Fruit fly (Drosophila melanogaster) whole organism, embryonic: ENCODE measurements around the gene AlkB.
A peak's percentile ranks its signal among the peaks of the same experiment; 100 is the strongest.

ENCODE experiments used
- Ada2b ChIP-seq: fragments of 200-800 bp; sonication (Bioruptor generic); IDR thresholded peaks from 2 replicates; pipeline ENCODE4 v1.3.6; 2022; ENCODE audit warnings: missing biosample characterization, missing genetic modification characterization
- CG10431 ChIP-seq: fragments of 200-800 bp; sonication (Bioruptor generic); optimal IDR thresholded peaks from 3 replicates; lab custom pipeline; 2018; ENCODE audit warnings: missing biosample characterization, mild to moderate bottlenecking, missing genetic modification characterization
- CG11093 ChIP-seq: fragments of 200-800 bp; sonication (Bioruptor generic); IDR thresholded peaks from 3 replicates; pipeline ENCODE4 v1.3.6; 2022; ENCODE audit warnings: missing biosample characterization, missing genetic modification characterization
- CG1233 ChIP-seq: fragments of 200-800 bp; sonication (Bioruptor generic); optimal IDR thresholded peaks from 4 replicates; lab custom pipeline; 2018; ENCODE audit warnings: missing biosample characterization, mild to moderate bottlenecking, missing genetic modification characterization
- CG1832 ChIP-seq: fragments of 200-800 bp; sonication (Bioruptor generic); optimal IDR thresholded peaks from 2 replicates; lab custom pipeline; 2017; ENCODE audit warnings: missing biosample characterization, mild to moderate bottlenecking, missing genetic modification characterization, inconsistent platforms
- CG18476 ChIP-seq: fragments of 200-800 bp; sonication (Bioruptor generic); optimal IDR thresholded peaks from 2 replicates; lab custom pipeline; 2016; ENCODE audit warnings: missing biosample characterization, mild to moderate bottlenecking, missing genetic modification characterization
- CG18764 ChIP-seq: fragments of 200-800 bp; sonication (Bioruptor generic); optimal IDR thresholded peaks from 3 replicates; lab custom pipeline; 2016; ENCODE audit warnings: missing biosample characterization, missing genetic modification characterization
- CG2875 ChIP-seq: fragments of 200-800 bp; sonication (Bioruptor generic); optimal IDR thresholded peaks from 2 replicates; lab custom pipeline; 2017; ENCODE audit warnings: missing biosample characterization, mild to moderate bottlenecking, missing genetic modification characterization, missing genetic modification reagents
- CG30020 ChIP-seq: fragments of 200-800 bp; optimal IDR thresholded peaks from 2 replicates; lab custom pipeline; 2019; ENCODE audit warnings: missing biosample characterization, mild to moderate bottlenecking, missing genetic modification characterization, moderate library complexity
- CG31365 ChIP-seq: fragments of 200-800 bp; sonication (Bioruptor generic); optimal IDR thresholded peaks from 2 replicates; lab custom pipeline; 2018; ENCODE audit warnings: missing biosample characterization, mild to moderate bottlenecking, missing genetic modification characterization
- CG33557 ChIP-seq: fragments of 200-800 bp; sonication (Bioruptor generic); optimal IDR thresholded peaks from 2 replicates; lab custom pipeline; 2019; ENCODE audit warnings: missing biosample characterization, mild to moderate bottlenecking, missing genetic modification characterization, moderate library complexity
- CG4282 ChIP-seq: fragments of 200-800 bp; sonication (Bioruptor generic); optimal IDR thresholded peaks from 2 replicates; lab custom pipeline; 2016; ENCODE audit warnings: missing biosample characterization, missing genetic modification characterization
- CG5245 ChIP-seq: fragments of 200-800 bp; sonication (Bioruptor generic); optimal IDR thresholded peaks from 3 replicates; lab custom pipeline; 2016; ENCODE audit warnings: missing biosample characterization, missing genetic modification characterization
- CG6654 ChIP-seq: fragments of 200-800 bp; sonication (Bioruptor generic); optimal IDR thresholded peaks from 2 replicates; lab custom pipeline; 2017; ENCODE audit warnings: missing biosample characterization, mild to moderate bottlenecking, missing genetic modification characterization
- CG6683 ChIP-seq: fragments of 200-800 bp; sonication (Bioruptor generic); optimal IDR thresholded peaks from 2 replicates; lab custom pipeline; 2017; ENCODE audit warnings: missing biosample characterization, mild to moderate bottlenecking, missing genetic modification characterization, missing genetic modification reagents
- CG6689 ChIP-seq: fragments of 200-800 bp; sonication (Bioruptor generic); IDR thresholded peaks from 2 replicates; pipeline ENCODE4 v1.3.6; 2022; ENCODE audit warnings: missing biosample characterization, missing genetic modification characterization
- CG7839 ChIP-seq: fragments of 200-800 bp; sonication (Bioruptor generic); optimal IDR thresholded peaks from 3 replicates; lab custom pipeline; 2018; ENCODE audit warnings: missing biosample characterization, mild to moderate bottlenecking, missing genetic modification characterization, moderate library complexity
- CHES-1-like ChIP-seq: fragments of 200-800 bp; sonication (Bioruptor generic); optimal IDR thresholded peaks from 2 replicates; lab custom pipeline; 2016; ENCODE audit warnings: missing biosample characterization, missing genetic modification characterization
- HHEX ChIP-seq: fragments of 200-800 bp; sonication (Bioruptor generic); optimal IDR thresholded peaks from 3 replicates; lab custom pipeline; 2017; ENCODE audit warnings: missing biosample characterization, mild to moderate bottlenecking, missing genetic modification characterization, missing genetic modification reagents
- Hr39 ChIP-seq: fragments of >200 bp; optimal IDR thresholded peaks from 2 replicates; lab custom pipeline; 2017
- Hr78 ChIP-seq, 2 experiments: fragments of 200-800 bp in 1 of 2; fragments of >200 bp in 1 of 2; sonication (Bioruptor generic) in 1 of 2; optimal IDR thresholded peaks; 2 replicates each; lab custom pipeline; 2017 to 2019; ENCODE audit warnings: missing biosample characterization in 2 of 2, missing genetic modification characterization in 2 of 2, mild to moderate bottlenecking in 1 of 2, moderate library complexity in 1 of 2
- Mrtf ChIP-seq: fragments of 200-800 bp; sonication (Bioruptor generic); IDR thresholded peaks from 3 replicates; pipeline ENCODE4 v1.3.6; 2022; ENCODE audit warnings: missing biosample characterization, missing genetic modification characterization
- NK7.1 ChIP-seq: fragments of 200-800 bp; sonication (Bioruptor generic); optimal IDR thresholded peaks from 3 replicates; lab custom pipeline; 2016; ENCODE audit warnings: missing biosample characterization, missing genetic modification characterization
- Nf-YC ChIP-seq: fragments of 200-800 bp; optimal IDR thresholded peaks from 3 replicates; lab custom pipeline; 2019; ENCODE audit warnings: missing biosample characterization, mild to moderate bottlenecking, missing genetic modification characterization, moderate library complexity
- Optix ChIP-seq: fragments of 200-800 bp; sonication (Bioruptor generic); IDR thresholded peaks from 3 replicates; pipeline ENCODE4 v1.3.6; 2022; ENCODE audit warnings: missing biosample characterization, missing genetic modification characterization
- Xbp1 ChIP-seq: fragments of 200-800 bp; sonication (Bioruptor generic); optimal IDR thresholded peaks from 3 replicates; lab custom pipeline; 2016; ENCODE audit warnings: missing biosample characterization, mild to moderate bottlenecking, missing genetic modification characterization
- abd-A ChIP-seq: fragments of 200-800 bp; sonication (Bioruptor generic); optimal IDR thresholded peaks from 3 replicates; lab custom pipeline; 2019; ENCODE audit warnings: missing biosample characterization, mild to moderate bottlenecking, missing genetic modification characterization, moderate library complexity
- amos ChIP-seq: fragments of 200-800 bp; sonication (Bioruptor generic); IDR thresholded peaks from 2 replicates; pipeline ENCODE4 v1.3.6; 2022; ENCODE audit warnings: missing biosample characterization, missing genetic modification characterization; ENCODE audit not compliant: partially characterized antibody
- aop ChIP-seq: fragments of 200-800 bp; sonication (Bioruptor generic); IDR thresholded peaks from 2 replicates; pipeline ENCODE4 v1.3.6; 2022; ENCODE audit warnings: missing biosample characterization, missing genetic modification characterization
- bbx ChIP-seq: fragments of 200-800 bp; sonication (Bioruptor generic); IDR thresholded peaks from 2 replicates; pipeline ENCODE4 v1.3.6; 2022; ENCODE audit warnings: missing biosample characterization, missing genetic modification characterization; ENCODE audit not compliant: partially characterized antibody
- caup ChIP-seq: fragments of 200-800 bp; sonication (Bioruptor generic); optimal IDR thresholded peaks from 3 replicates; lab custom pipeline; 2017; ENCODE audit warnings: missing biosample characterization, mild to moderate bottlenecking, missing genetic modification characterization, moderate library complexity; ENCODE audit not compliant: severe bottlenecking
- chif ChIP-seq, 2 experiments: fragments of 200-800 bp; sonication (Bioruptor generic); optimal IDR thresholded peaks; 3 replicates each; lab custom pipeline; 2016; ENCODE audit warnings: missing biosample characterization in 2 of 2, missing genetic modification characterization in 2 of 2
- chinmo ChIP-seq: fragments of 200-800 bp; sonication (Bioruptor generic); IDR thresholded peaks from 4 replicates; pipeline ENCODE4 v1.3.6; 2022; ENCODE audit warnings: missing biosample characterization, missing genetic modification characterization; ENCODE audit not compliant: partially characterized antibody
- crc ChIP-seq: fragments of 200-800 bp; sonication (Bioruptor generic); optimal IDR thresholded peaks from 2 replicates; lab custom pipeline; 2016; ENCODE audit warnings: missing biosample characterization, missing genetic modification characterization
- da ChIP-seq: fragments of 200-800 bp; sonication (Bioruptor generic); optimal IDR thresholded peaks from 2 replicates; lab custom pipeline; 2016; ENCODE audit warnings: missing biosample characterization, missing genetic modification characterization
- danr ChIP-seq: fragments of 200-800 bp; sonication (Bioruptor generic); IDR thresholded peaks from 2 replicates; pipeline ENCODE4 v1.3.6; 2022; ENCODE audit warnings: missing biosample characterization, missing genetic modification characterization
- grau ChIP-seq: fragments of 200-800 bp; optimal IDR thresholded peaks from 3 replicates; lab custom pipeline; 2019; ENCODE audit warnings: missing biosample characterization, mild to moderate bottlenecking, missing genetic modification characterization, moderate library complexity
- grn ChIP-seq: fragments of 200-800 bp; sonication (Bioruptor generic); optimal IDR thresholded peaks from 3 replicates; lab custom pipeline; 2017; ENCODE audit warnings: missing biosample characterization, missing genetic modification characterization
- lilli ChIP-seq: fragments of 200-800 bp; sonication (Bioruptor generic); optimal IDR thresholded peaks from 3 replicates; lab custom pipeline; 2016; ENCODE audit warnings: missing biosample characterization, missing genetic modification characterization
- oc ChIP-seq: fragments of 200-800 bp; sonication (Bioruptor generic); optimal IDR thresholded peaks from 2 replicates; lab custom pipeline; 2018; ENCODE audit warnings: missing biosample characterization, mild to moderate bottlenecking, missing genetic modification characterization, moderate library complexity
- pfk ChIP-seq: fragments of 200-800 bp; sonication (Bioruptor generic); optimal IDR thresholded peaks from 2 replicates; lab custom pipeline; 2018; ENCODE audit warnings: missing biosample characterization, mild to moderate bottlenecking, missing genetic modification characterization, moderate library complexity
- phol ChIP-seq: fragments of 200-800 bp; sonication (Bioruptor generic); optimal IDR thresholded peaks from 3 replicates; lab custom pipeline; 2018; ENCODE audit warnings: missing biosample characterization, mild to moderate bottlenecking, missing genetic modification characterization, moderate library complexity
- pzg ChIP-seq: fragments of 200-800 bp; sonication (Bioruptor generic); optimal IDR thresholded peaks from 3 replicates; lab custom pipeline; 2018; ENCODE audit warnings: missing biosample characterization, mild to moderate bottlenecking, missing genetic modification characterization, moderate library complexity
- tll ChIP-seq, 2 experiments: fragments of 200-800 bp in 1 of 2; fragments of >200 bp in 1 of 2; sonication (Bioruptor generic) in 1 of 2; optimal IDR thresholded peaks; 2 replicates each; lab custom pipeline; 2017 to 2019; ENCODE audit warnings: missing biosample characterization in 2 of 2, missing genetic modification characterization in 2 of 2, mild to moderate bottlenecking in 1 of 2, moderate library complexity in 1 of 2
- trem ChIP-seq: fragments of 200-800 bp; optimal IDR thresholded peaks from 3 replicates; lab custom pipeline; 2019; ENCODE audit warnings: missing biosample characterization, mild to moderate bottlenecking, missing genetic modification characterization, moderate library complexity
- vfl ChIP-seq: fragments of 200-800 bp; sonication (Bioruptor generic); optimal IDR thresholded peaks from 2 replicates; lab custom pipeline; 2016; ENCODE audit warnings: missing biosample characterization, missing genetic modification characterization
- zen2 ChIP-seq: fragments of 200-800 bp; sonication (Bioruptor generic); IDR thresholded peaks from 3 replicates; pipeline ENCODE4 v1.3.6; 2022; ENCODE audit warnings: missing biosample characterization, missing genetic modification characterization; ENCODE audit not compliant: partially characterized antibody
- zf30C ChIP-seq: fragments of 200-800 bp; sonication (Bioruptor generic); optimal IDR thresholded peaks from 3 replicates; lab custom pipeline; 2018; ENCODE audit warnings: missing biosample characterization, mild to moderate bottlenecking, missing genetic modification characterization

The AlkB gene

DNA sequence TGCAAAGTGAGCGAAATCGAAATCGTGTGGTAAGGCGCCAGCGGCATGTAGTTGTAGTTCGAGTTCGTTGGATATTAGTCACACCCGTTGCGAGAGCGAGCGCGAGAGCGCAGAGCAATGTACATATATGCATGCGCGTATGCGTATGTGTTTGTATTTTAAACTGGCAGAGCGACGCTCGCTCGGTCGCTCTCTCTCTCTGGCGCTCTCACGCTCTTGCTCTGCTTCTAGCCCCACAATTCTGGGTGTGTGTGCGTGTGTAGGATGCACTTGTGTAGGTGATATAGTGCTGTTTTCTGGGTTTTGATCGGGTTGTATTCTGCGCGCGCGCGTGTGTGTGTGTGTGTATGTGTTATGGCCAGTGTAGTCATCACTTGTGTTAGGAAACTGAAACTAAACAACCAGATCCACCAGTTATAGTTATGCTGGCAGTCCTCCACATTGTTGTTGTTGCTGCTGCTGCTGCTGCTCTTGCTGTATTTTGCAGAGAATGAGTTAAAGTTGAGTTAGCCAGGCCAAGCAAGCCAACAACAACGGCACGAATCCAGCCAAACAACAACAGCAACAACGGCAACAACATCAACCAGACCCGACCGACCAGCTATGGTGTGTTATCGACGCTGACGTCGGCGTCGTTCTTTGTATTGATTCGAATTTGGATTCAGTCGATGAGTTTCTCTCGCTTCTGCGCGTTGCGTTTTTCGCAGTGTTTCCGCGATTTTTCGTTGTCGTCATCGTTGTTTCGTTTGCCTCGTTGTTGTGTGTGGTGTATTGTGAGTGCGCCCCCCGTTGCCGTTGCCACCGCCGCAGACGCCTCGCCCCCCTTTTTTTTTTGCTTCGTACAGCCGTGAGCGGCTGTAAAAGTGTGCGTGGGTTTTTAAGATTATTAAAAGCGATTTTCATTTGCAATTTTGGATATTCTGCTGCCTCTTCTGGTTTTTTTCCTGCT, 47.3 kb downstream of the AlkB start (continued):
- no peak for TF ChIP-seq Ada2b (GFP tag; lab: Robert Waterston, UW)
- TF ChIP-seq grau (tag; lab: Kevin White, UChicago) = no peak
- no peak for TF ChIP-seq lilli (GFP tag; lab: Kevin White, UChicago)
- no peak for TF ChIP-seq CG33557
- TF ChIP-seq Optix = no peak
- no peak for TF ChIP-seq phol
- TF ChIP-seq CG6654 (GFP tag; lab: Kevin White, UChicago) = no peak
- TF ChIP-seq CG5245 = no peak
- TF ChIP-seq CG6683 (GFP tag; lab: Kevin White, UChicago) = no peak
- peak in 1 of 2 experiments; percentile 21 for TF ChIP-seq Hr78 (GFP tag; optimal IDR thresholded peaks at IDR 0.05; lab: Kevin White, UChicago)
- no peak for TF ChIP-seq chif (GFP tag; optimal IDR thresholded peaks at IDR 0.05; lab: Kevin White, UChicago)
- TF ChIP-seq caup (GFP tag; lab: Kevin White, UChicago) = no peak
- TF ChIP-seq pzg (GFP tag; lab: Kevin White, UChicago) = no peak
- no peak for TF ChIP-seq CG2875 (GFP tag; lab: Kevin White, UChicago)
- no peak for TF ChIP-seq tll (GFP tag; optimal IDR thresholded peaks at IDR 0.05; lab: Kevin White, UChicago)
- TF ChIP-seq trem (tag; lab: Kevin White, UChicago) = no peak
- TF ChIP-seq CG10431 = peak; percentile 76
- peak; percentile 84 for TF ChIP-seq Hr39
- TF ChIP-seq da = no peak
- no peak for TF ChIP-seq CG7839 (tag; lab: Kevin White, UChicago)
- TF ChIP-seq bbx (GFP tag; lab: Robert Waterston, UW) = peak; percentile 12; the same call in 1 of the 2 replicates
- peak; percentile 64 for TF ChIP-seq abd-A (tag; lab: Kevin White, UChicago)
- TF ChIP-seq Mrtf (GFP tag; lab: Robert Waterston, UW) = no peak
- no peak for TF ChIP-seq oc (tag; lab: Kevin White, UChicago)
- no peak for TF ChIP-seq CG18476 (GFP tag; lab: Kevin White, UChicago)
- TF ChIP-seq NK7.1 (GFP tag; lab: Kevin White, UChicago) = no peak
- TF ChIP-seq pfk = no peak
- TF ChIP-seq CG30020 (tag; lab: Kevin White, UChicago) = no peak
- TF ChIP-seq CHES-1-like (GFP tag; lab: Kevin White, UChicago) = no peak
- TF ChIP-seq CG31365 (tag; lab: Kevin White, UChicago) = no peak
- no peak for TF ChIP-seq CG11093 (GFP tag; lab: Robert Waterston, UW)
- TF ChIP-seq CG1233 (GFP tag; lab: Kevin White, UChicago) = no peak
- TF ChIP-seq vfl (GFP tag; lab: Kevin White, UChicago) = no peak
- peak; percentile 26 for TF ChIP-seq zf30C
- TF ChIP-seq Nf-YC (tag; lab: Kevin White, UChicago) = peak; percentile 52
- peak; percentile 45; the same call in 2 of the 3 replicates for TF ChIP-seq zen2 (GFP tag; lab: Robert Waterston, UW)
- no peak for TF ChIP-seq aop (GFP tag; lab: Robert Waterston, UW)
- TF ChIP-seq HHEX (GFP tag; lab: Kevin White, UChicago) = no peak
- peak; percentile 96 for TF ChIP-seq chinmo (GFP tag; lab: Robert Waterston, UW)
- TF ChIP-seq CG6689 = no peak
- TF ChIP-seq grn = no peak
- TF ChIP-seq CG18764 (GFP tag; lab: Kevin White, UChicago) = no peak
- no peak for TF ChIP-seq Xbp1 (GFP tag; lab: Kevin White, UChicago)
- TF ChIP-seq CG1832 = no peak
- no peak for TF ChIP-seq crc
- no peak for TF ChIP-seq amos (GFP tag; lab: Robert Waterston, UW)
- no peak for TF ChIP-seq CG4282 (GFP tag; lab: Kevin White, UChicago)
- TF ChIP-seq danr (GFP tag; lab: Robert Waterston, UW) = no peak
